5 worm cellular contexts compared by ENCODE assay signal in the genomic region with DNA sequence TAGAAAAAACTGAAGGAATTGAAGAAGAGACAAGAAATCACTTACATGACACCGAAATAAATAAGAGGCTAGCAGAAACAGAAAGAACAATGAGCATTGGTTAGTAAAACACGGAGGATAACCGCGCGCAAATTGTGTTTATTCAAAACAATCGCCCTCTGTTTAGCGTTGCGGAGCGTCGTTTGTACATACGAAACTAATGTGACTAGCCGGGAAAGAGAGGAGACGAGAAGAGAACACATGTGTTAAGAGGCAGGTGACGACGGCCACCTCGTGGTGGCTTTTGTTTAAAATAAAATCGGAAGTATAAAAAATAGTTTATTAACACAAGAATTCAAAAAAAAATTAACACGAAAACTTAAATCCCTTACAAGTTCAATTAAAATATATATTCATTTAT.
A peak's percentile ranks its signal among the peaks of the same experiment; 100 is the strongest.
TF ChIP-seq lines count a peak whose summit lies in the region.

A gene (minus strand): TSS at position 122 of the 400 bp plus-strand sequence.

TF ChIP-seq in whole organism, L1 larva, 84 proteins besides CTCF, POLR2A, EP300 and RAD21 (continues in another document):
- peak; percentile 84 for TF ChIP-seq snu-23 (GFP tag; optimal IDR thresholded peaks at IDR 0.05; lab: Kevin White, UChicago)
- no peak for TF ChIP-seq tlp-1 (tag; optimal IDR thresholded peaks at IDR 0.05; lab: Kevin White, UChicago)
- no peak for TF ChIP-seq hpl-2 (GFP tag; optimal IDR thresholded peaks at IDR 0.05; lab: Kevin White, UChicago)
- no peak for TF ChIP-seq sox-4 (tag; optimal IDR thresholded peaks at IDR 0.05; lab: Kevin White, UChicago)
- peak; percentile 15 for TF ChIP-seq F16B12.6 (tag; optimal IDR thresholded peaks at IDR 0.05; lab: Kevin White, UChicago)
- TF ChIP-seq elt-3 (tag; optimal IDR thresholded peaks at IDR 0.05; lab: Kevin White, UChicago), result peak in 2 of 6 experiments; percentile 32 to 59
- TF ChIP-seq ceh-82 (tag; optimal IDR thresholded peaks at IDR 0.05; lab: Kevin White, UChicago), result peak in 1 of 3 experiments; percentile 31
- TF ChIP-seq isw-1 (GFP tag; IDR thresholded peaks at IDR 0.05; lab: Robert Waterston, UW), result no peak
- TF ChIP-seq rnt-1 (tag; optimal IDR thresholded peaks at IDR 0.05; lab: Kevin White, UChicago), result peak; percentile 70
- TF ChIP-seq unc-98 (GFP tag; IDR thresholded peaks at IDR 0.05; lab: Robert Waterston, UW), result no peak
- no peak for TF ChIP-seq lin-39 (tag; optimal IDR thresholded peaks at IDR 0.05; lab: Kevin White, UChicago)
- TF ChIP-seq nhr-84 (tag; optimal IDR thresholded peaks at IDR 0.05; lab: Kevin White, UChicago), result no peak
- TF ChIP-seq fkh-10 (GFP tag; optimal IDR thresholded peaks at IDR 0.05; lab: Kevin White, UChicago), result no peak
- no peak for TF ChIP-seq zag-1 (tag; optimal IDR thresholded peaks at IDR 0.05; lab: Kevin White, UChicago)
- no peak for TF ChIP-seq fkh-4 (tag; optimal IDR thresholded peaks at IDR 0.05; lab: Kevin White, UChicago; ENCODE audit: borderline replicate concordance)
- TF ChIP-seq dpl-1 (GFP tag; optimal IDR thresholded peaks at IDR 0.05; lab: Kevin White, UChicago), result peak in 2 of 3 experiments; percentile 61 to 71
- TF ChIP-seq lin-35 (GFP tag; optimal IDR thresholded peaks at IDR 0.05; lab: Kevin White, UChicago), result peak; percentile 43 to 82

TF ChIP-seq in whole organism, L3 larva, 47 proteins besides CTCF, POLR2A, EP300 and RAD21 (continues in another document):
- TF ChIP-seq fkh-10 (GFP tag; optimal IDR thresholded peaks at IDR 0.05; lab: Kevin White, UChicago), result no peak
- no peak for TF ChIP-seq skn-1 (tag; optimal IDR thresholded peaks at IDR 0.05; lab: Kevin White, UChicago)
- TF ChIP-seq egl-27 (tag; optimal IDR thresholded peaks at IDR 0.05; lab: Kevin White, UChicago), result no peak
- TF ChIP-seq zag-1 (tag; optimal IDR thresholded peaks at IDR 0.05; lab: Kevin White, UChicago), result no peak
- peak; percentile 45 for TF ChIP-seq lin-39 (tag; optimal IDR thresholded peaks at IDR 0.05; lab: Kevin White, UChicago)
- TF ChIP-seq nhr-76 (tag; optimal IDR thresholded peaks at IDR 0.05; lab: Kevin White, UChicago), result no peak
- TF ChIP-seq nhr-12 (tag; optimal IDR thresholded peaks at IDR 0.05; lab: Kevin White, UChicago), result no peak
- no peak for TF ChIP-seq ztf-11 (tag; optimal IDR thresholded peaks at IDR 0.05; lab: Kevin White, UChicago)
- no peak for TF ChIP-seq unc-62 (GFP tag; optimal IDR thresholded peaks at IDR 0.05; lab: Kevin White, UChicago)
- no peak for TF ChIP-seq lsy-12 (tag; optimal IDR thresholded peaks at IDR 0.05; lab: Kevin White, UChicago)
- peak; percentile 59 for TF ChIP-seq elt-2 (tag; optimal IDR thresholded peaks at IDR 0.05; lab: Kevin White, UChicago)
- no peak for TF ChIP-seq ZK546.5 (tag; optimal IDR thresholded peaks at IDR 0.05; lab: Kevin White, UChicago)
- peak; percentile 39 for TF ChIP-seq pqm-1 (tag; optimal IDR thresholded peaks at IDR 0.05; lab: Kevin White, UChicago)
- peak; percentile 47 for TF ChIP-seq nhr-25 (tag; optimal IDR thresholded peaks at IDR 0.05; lab: Kevin White, UChicago)
- TF ChIP-seq unc-39 (tag; optimal IDR thresholded peaks at IDR 0.05; lab: Kevin White, UChicago), result no peak
- no peak for TF ChIP-seq ceh-9 (tag; optimal IDR thresholded peaks at IDR 0.05; lab: Kevin White, UChicago)
- no peak for TF ChIP-seq sea-2 (GFP tag; optimal IDR thresholded peaks at IDR 0.05; lab: Kevin White, UChicago)
- TF ChIP-seq egl-5 (tag; optimal IDR thresholded peaks at IDR 0.05; lab: Kevin White, UChicago), result peak; percentile 74
- peak; percentile 49 for TF ChIP-seq nhr-23 (tag; optimal IDR thresholded peaks at IDR 0.05; lab: Kevin White, UChicago)

TF ChIP-seq in whole organism, early embryonic, 17 proteins besides CTCF, POLR2A, EP300 and RAD21:
- TF ChIP-seq ets-7 (tag; optimal IDR thresholded peaks at IDR 0.05; lab: Kevin White, UChicago), result no peak
- TF ChIP-seq tbx-11 (GFP tag; IDR thresholded peaks at IDR 0.05; lab: Robert Waterston, UW), result no peak
- TF ChIP-seq F13C5.2 (tag; optimal IDR thresholded peaks at IDR 0.05; lab: Kevin White, UChicago), result peak; percentile 67
- peak; percentile 8 for TF ChIP-seq hmg-4 (GFP tag; optimal IDR thresholded peaks at IDR 0.05; lab: Kevin White, UChicago)

TF ChIP-seq in whole organism, midembryonic, 9 proteins besides CTCF, POLR2A, EP300 and RAD21:
- TF ChIP-seq cog-1 (tag; optimal IDR thresholded peaks at IDR 0.05; lab: Kevin White, UChicago) (peak; percentile 41), T22C8.4 (GFP tag; IDR thresholded peaks at IDR 0.05; lab: Robert Waterston, UW) (no peak)

TF ChIP-seq in whole organism, young adult, 124 proteins besides CTCF, POLR2A, EP300 and RAD21:
- peak; percentile 3 for TF ChIP-seq madf-10 (tag; optimal IDR thresholded peaks at IDR 0.05; lab: Kevin White, UChicago)
- peak; percentile 45 for TF ChIP-seq F23B12.7 (tag; optimal IDR thresholded peaks at IDR 0.05; lab: Kevin White, UChicago; ENCODE audit: insufficient read depth)
- TF ChIP-seq hmg-1.2 (GFP tag; IDR thresholded peaks at IDR 0.05; lab: Robert Waterston, UW), result 0 out of 2 replicates have a peak, but pooled peaks have one; percentile 7
- TF ChIP-seq lin-54 (GFP tag; optimal IDR thresholded peaks at IDR 0.05; lab: Kevin White, UChicago), result peak; percentile 3
- peak; percentile 43 for TF ChIP-seq attf-5 (GFP tag; optimal IDR thresholded peaks at IDR 0.05; lab: Kevin White, UChicago)
- peak; percentile 27 for TF ChIP-seq somi-1 (GFP tag; optimal IDR thresholded peaks at IDR 0.05; lab: Kevin White, UChicago)
- 0 out of 2 replicates have a peak, but pooled peaks have one; percentile 12 for TF ChIP-seq dox-1 (GFP tag; IDR thresholded peaks at IDR 0.05; lab: Robert Waterston, UW)
- TF ChIP-seq tbx-9 (tag; optimal IDR thresholded peaks at IDR 0.05; lab: Kevin White, UChicago; ENCODE audit: borderline replicate concordance), result no peak
- TF ChIP-seq pha-4 (tag; optimal IDR thresholded peaks at IDR 0.05; lab: Kevin White, UChicago), result peak; percentile 5
- TF ChIP-seq cebp-1 (GFP tag; IDR thresholded peaks at IDR 0.05; lab: Robert Waterston, UW), result no peak
- peak; percentile 61 for TF ChIP-seq cebp-1 (tag; optimal IDR thresholded peaks at IDR 0.05; lab: Kevin White, UChicago)
- TF ChIP-seq nfyb-1 (GFP tag; IDR thresholded peaks at IDR 0.05; lab: Robert Waterston, UW), result peak; percentile 60; the same call in 1 of the 2 replicates
- TF ChIP-seq ceh-27 (GFP tag; optimal IDR thresholded peaks at IDR 0.05; lab: Kevin White, UChicago), result peak; percentile 32
- TF ChIP-seq atf-7 (tag; optimal IDR thresholded peaks at IDR 0.05; lab: Kevin White, UChicago), result no peak
- no peak for TF ChIP-seq Y79H2A.3 (GFP tag; conservative IDR thresholded peaks at IDR 0.05; lab: Robert Waterston, UW)
- 0 out of 2 replicates have a peak, but pooled peaks have one; percentile 39 for TF ChIP-seq Y53G8AR.9 (GFP tag; conservative IDR thresholded peaks at IDR 0.05; lab: Robert Waterston, UW)
- peak; percentile 53 for TF ChIP-seq lin-40 (tag; optimal IDR thresholded peaks at IDR 0.05; lab: Kevin White, UChicago)
- peak; percentile 91 for TF ChIP-seq attf-3 (GFP tag; conservative IDR thresholded peaks at IDR 0.05; lab: Robert Waterston, UW)
- TF ChIP-seq tbp1 (GFP tag; optimal IDR thresholded peaks at IDR 0.05; lab: Kevin White, UChicago), result peak; percentile 3
- no peak for TF ChIP-seq aptf-3 (GFP tag; IDR thresholded peaks at IDR 0.05; lab: Robert Waterston, UW)
- TF ChIP-seq nhr-80 (tag; optimal IDR thresholded peaks at IDR 0.05; lab: Kevin White, UChicago), result peak; percentile 69
